Worm (Caenorhabditis elegans) whole organism, L4 larva: Measurements from ENCODE around the gene rpl-25.1.

ENCODE experiments used
- F10B5.3 ChIP-seq: sonication (generic microtip); optimal IDR thresholded peaks from 2 replicates; lab custom pipeline; 2016; ENCODE audit warnings: mild to moderate bottlenecking, missing genetic modification characterization, missing compliant biosample characterization
- F37D6.2 ChIP-seq: sonication (generic microtip); optimal IDR thresholded peaks from 2 replicates; lab custom pipeline; 2016; ENCODE audit warnings: mild to moderate bottlenecking, missing genetic modification characterization, missing compliant biosample characterization
- F44E2.7 ChIP-seq: fragments of 200-800 bp; sonication (Bioruptor generic); IDR thresholded peaks from 2 replicates; pipeline ENCODE4 v2.1.2; 2022; ENCODE audit warnings: missing genetic modification characterization, missing compliant biosample characterization
- R02D3.7 ChIP-seq: fragments of 150-350 bp; sonication (generic microtip); optimal IDR thresholded peaks from 3 replicates; lab custom pipeline; 2014; ENCODE audit warnings: missing biosample characterization, missing genetic modification characterization
- T26A8.4 ChIP-seq: fragments of 200-800 bp; sonication (Bioruptor generic); IDR thresholded peaks from 2 replicates; pipeline ENCODE4 v1.3.6; 2022; ENCODE audit warnings: missing genetic modification characterization, missing compliant biosample characterization
- Y75B8A.6 ChIP-seq: fragments of 200-800 bp; sonication (Bioruptor generic); IDR thresholded peaks from 2 replicates; pipeline ENCODE4 v1.3.6; 2022; ENCODE audit warnings: missing genetic modification reagents, missing genetic modification characterization, missing compliant biosample characterization
- aha-1 ChIP-seq: fragments of 150-350 bp; peaks from one replicate; lab custom pipeline; 2014; ENCODE audit warnings: missing biosample characterization, missing genetic modification characterization
- aly-2 ChIP-seq: sonication (generic microtip); optimal IDR thresholded peaks from 2 replicates; lab custom pipeline; 2018; ENCODE audit warnings: missing biosample characterization, missing genetic modification characterization
- ces-1 ChIP-seq: fragments of 150-350 bp; sonication (generic microtip); optimal IDR thresholded peaks from 4 replicates; lab custom pipeline; 2014; ENCODE audit warnings: missing biosample characterization, missing genetic modification reagents, missing genetic modification characterization
- cey-2 ChIP-seq: sonication (generic microtip); optimal IDR thresholded peaks from 3 replicates; lab custom pipeline; 2017; ENCODE audit warnings: missing genetic modification characterization, mild to moderate bottlenecking, missing compliant biosample characterization, antibody characterized with exemption, borderline replicate concordance; ENCODE audit not compliant: insufficient read depth
- ctbp-1 ChIP-seq: fragments of 200-800 bp; sonication (Bioruptor generic); IDR thresholded peaks from 2 replicates; pipeline ENCODE4 v1.3.6; 2022; ENCODE audit warnings: missing genetic modification reagents, missing genetic modification characterization, missing compliant biosample characterization
- duxl-1 ChIP-seq: sonication (generic microtip); optimal IDR thresholded peaks from 2 replicates; lab custom pipeline; 2016; ENCODE audit warnings: mild to moderate bottlenecking, missing genetic modification characterization, moderate library complexity, missing compliant biosample characterization; ENCODE audit not compliant: poor library complexity
- dve-1 ChIP-seq: sonication (generic microtip); optimal IDR thresholded peaks from 2 replicates; lab custom pipeline; 2017; ENCODE audit warnings: antibody characterized with exemption, mild to moderate bottlenecking, missing genetic modification characterization, missing compliant biosample characterization; ENCODE audit not compliant: insufficient read depth
- egl-43 ChIP-seq: fragments of 200-800 bp; sonication (Bioruptor generic); IDR thresholded peaks from 2 replicates; pipeline ENCODE4 v1.3.6; 2022; ENCODE audit warnings: missing genetic modification reagents, missing genetic modification characterization, missing compliant biosample characterization
- fkh-10 ChIP-seq: fragments of 150-350 bp; optimal IDR thresholded peaks from 2 replicates; lab custom pipeline; 2014; ENCODE audit warnings: missing biosample characterization, missing genetic modification reagents, missing genetic modification characterization
- hlh-11 ChIP-seq: fragments of 200-800 bp; sonication (Bioruptor generic); optimal IDR thresholded peaks from 2 replicates; lab custom pipeline; 2018; ENCODE audit warnings: mild to moderate bottlenecking, missing genetic modification characterization, missing compliant biosample characterization
- hmg-1.1 ChIP-seq: fragments of 200-800 bp; sonication (Bioruptor generic); IDR thresholded peaks from 2 replicates; pipeline ENCODE4 v1.3.6; 2022; ENCODE audit warnings: missing genetic modification reagents, missing genetic modification characterization, missing compliant biosample characterization
- lsy-2 ChIP-seq, 2 experiments: fragments of 150-350 bp in 1 of 2; sonication (generic microtip) in 1 of 2; optimal IDR thresholded peaks; 2 replicates each; lab custom pipeline; 2014 to 2017; ENCODE audit warnings: missing biosample characterization in 2 of 2, missing genetic modification characterization in 2 of 2
- madf-9 ChIP-seq: fragments of 200-800 bp; sonication (Bioruptor generic); conservative IDR thresholded peaks from 2 replicates; pipeline ENCODE4 v1.3.6; 2022; ENCODE audit warnings: missing genetic modification reagents, missing genetic modification characterization, missing compliant biosample characterization
- mep-1 ChIP-seq: fragments of 150-350 bp; sonication (generic microtip); optimal IDR thresholded peaks from 3 replicates; lab custom pipeline; 2014; ENCODE audit warnings: missing biosample characterization, missing genetic modification characterization
- mes-2 ChIP-seq: sonication (generic microtip); optimal IDR thresholded peaks from 2 replicates; lab custom pipeline; 2016; ENCODE audit warnings: missing genotype, mild to moderate bottlenecking, missing genetic modification characterization, missing compliant biosample characterization; ENCODE audit not compliant: poor library complexity, severe bottlenecking
- nhr-11 ChIP-seq: fragments of 150-350 bp; optimal IDR thresholded peaks from 2 replicates; lab custom pipeline; 2014; ENCODE audit warnings: missing biosample characterization, missing genetic modification characterization
- nhr-25 ChIP-seq: sonication (generic microtip); optimal IDR thresholded peaks from 2 replicates; lab custom pipeline; 2017; ENCODE audit warnings: missing genetic modification characterization, mild to moderate bottlenecking, missing compliant biosample characterization, antibody characterized with exemption, moderate library complexity, borderline replicate concordance; ENCODE audit not compliant: insufficient read depth
- nhr-48 ChIP-seq: sonication (generic microtip); optimal IDR thresholded peaks from 2 replicates; lab custom pipeline; 2016; ENCODE audit warnings: mild to moderate bottlenecking, missing genetic modification characterization, missing compliant biosample characterization
- nhr-77 ChIP-seq: fragments of 150-350 bp; optimal IDR thresholded peaks from 2 replicates; lab custom pipeline; 2014; ENCODE audit warnings: missing biosample characterization, missing genetic modification characterization
- php-3 ChIP-seq: fragments of 200-800 bp; sonication (Bioruptor generic); IDR thresholded peaks from 2 replicates; pipeline ENCODE4 v1.3.6; 2022; ENCODE audit warnings: missing genetic modification reagents, missing genetic modification characterization, missing compliant biosample characterization
- rbr-2 ChIP-seq: sonication (generic microtip); optimal IDR thresholded peaks from 2 replicates; lab custom pipeline; 2016; ENCODE audit warnings: missing genotype, missing genetic modification characterization, missing compliant biosample characterization
- saeg-2 ChIP-seq: fragments of 200-800 bp; sonication (Bioruptor generic); IDR thresholded peaks from 2 replicates; pipeline ENCODE4 v1.3.6; 2022; ENCODE audit warnings: missing genetic modification reagents, missing genetic modification characterization, missing compliant biosample characterization
- sdz-12 ChIP-seq: fragments of 200-800 bp; sonication (Bioruptor generic); optimal IDR thresholded peaks from 2 replicates; lab custom pipeline; 2018; ENCODE audit warnings: mild to moderate bottlenecking, missing genetic modification characterization, missing compliant biosample characterization
- unc-62 ChIP-seq, 3 experiments: fragments of 150-350 bp in 1 of 3; sonication (generic microtip); optimal IDR thresholded peaks in 2 of 3; peaks in 1 of 3; 1 replicate in 1 of 3; 2 replicates in 2 of 3; lab custom pipeline; 2014 to 2017; ENCODE audit warnings: missing biosample characterization in 3 of 3, missing genetic modification characterization in 3 of 3, missing genetic modification reagents in 3 of 3, missing genotype in 1 of 3
- zfp-3 ChIP-seq: fragments of 200-800 bp; sonication (Bioruptor generic); conservative IDR thresholded peaks from 2 replicates; pipeline ENCODE4 v1.3.6; 2022; ENCODE audit warnings: missing genetic modification reagents, missing genetic modification characterization, missing compliant biosample characterization
- zip-2 ChIP-seq: fragments of 150-350 bp; optimal IDR thresholded peaks from 2 replicates; lab custom pipeline; 2014; ENCODE audit warnings: missing biosample characterization, missing genetic modification characterization

The rpl-25.1 gene

ce11 chrX:4718114-4718513 lies 3.1 kb downstream of the rpl-25.1 start:
- TF ChIP-seq fkh-10 (GFP tag; lab: Kevin White, UChicago) (peak; percentile 62), hlh-11 (tag; lab: Kevin White, UChicago) (no peak), ctbp-1 (GFP tag; lab: Robert Waterston, UW) (0 out of 2 replicates have a peak, but pooled peaks have one; percentile 34), aha-1 (tag; lab: Kevin White, UChicago) (peak; percentile 77)

DNA sequence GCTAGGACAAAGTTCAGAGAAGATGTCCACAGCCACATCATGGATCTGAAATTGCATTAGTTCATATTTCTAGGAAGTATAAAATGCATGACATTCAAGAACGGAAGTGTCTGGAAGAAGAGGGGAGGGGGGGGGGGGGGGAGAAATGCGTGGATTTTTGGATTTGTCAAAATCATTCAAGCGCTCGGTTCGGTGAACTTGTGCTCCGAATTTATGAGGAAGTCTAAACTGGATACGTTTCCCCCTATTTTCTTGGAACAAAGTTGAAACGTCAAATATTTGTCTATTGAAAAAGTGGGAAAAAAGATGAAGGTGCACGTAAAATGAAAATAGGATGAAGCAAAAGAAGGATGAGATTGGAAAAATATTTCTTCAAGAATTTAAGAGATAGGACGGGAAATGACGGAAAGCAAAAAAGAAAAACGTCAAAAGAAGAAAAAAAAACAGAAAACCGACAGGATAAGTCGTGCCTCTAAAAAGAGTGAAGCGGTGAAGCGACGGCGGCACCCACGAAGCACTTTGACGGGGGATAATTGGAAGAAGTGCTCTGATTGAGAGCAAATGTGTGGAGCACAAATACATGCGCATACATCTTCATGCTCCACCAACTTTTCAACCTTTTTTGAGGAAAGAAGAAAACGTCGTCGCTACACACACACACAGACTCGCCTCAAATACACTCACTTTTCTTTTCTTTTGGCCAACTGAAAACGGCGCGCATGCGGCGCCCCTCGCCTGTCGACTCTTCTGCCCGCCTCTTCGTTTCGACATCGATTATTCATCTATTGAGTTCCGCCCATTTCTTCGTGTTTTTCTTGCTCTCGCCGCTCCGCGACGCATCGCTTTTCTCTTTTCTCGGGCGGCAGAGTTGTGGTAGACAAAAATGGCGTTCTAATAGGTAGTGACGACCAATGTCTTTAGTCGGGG lies 5.9 kb downstream of the rpl-25.1 start, which contains the start of gene F55D10.4:
Gene F55D10.4, minus strand, starts transcription at position 51 of the 927 bp plus-strand sequence.
- no peak for TF ChIP-seq php-3
- TF ChIP-seq F10B5.3 (tag; lab: Kevin White, UChicago) = no peak
- TF ChIP-seq saeg-2 (GFP tag; lab: Robert Waterston, UW) = no peak
- TF ChIP-seq lsy-2 (tag; optimal IDR thresholded peaks at IDR 0.05; lab: Kevin White, UChicago) = peak in 1 of 2 experiments; percentile 10
- TF ChIP-seq ctbp-1 (GFP tag; lab: Robert Waterston, UW) = 0 out of 2 replicates have a peak, but pooled peaks have one; percentile 40
- TF ChIP-seq dve-1 (tag; lab: Kevin White, UChicago) = no peak
- TF ChIP-seq ces-1 (GFP tag; lab: Kevin White, UChicago) = peak; percentile 58
- no peak for TF ChIP-seq cey-2 (tag; lab: Kevin White, UChicago)
- TF ChIP-seq F37D6.2 (tag; lab: Kevin White, UChicago) = peak; percentile 3
- TF ChIP-seq aly-2 (tag; lab: Kevin White, UChicago) = no peak
- TF ChIP-seq F44E2.7 = no peak
- peak; percentile 28 for TF ChIP-seq rbr-2
- TF ChIP-seq sdz-12 (GFP tag; lab: Kevin White, UChicago) = no peak
- TF ChIP-seq unc-62 (GFP tag; optimal IDR thresholded peaks at IDR 0.05 in 1 of 2; lab: Kevin White, UChicago) = peak in 1 of 2 experiments; percentile 12
- TF ChIP-seq unc-62 (tag; optimal IDR thresholded peaks at IDR 0.05; lab: Kevin White, UChicago) = no peak
- no peak for TF ChIP-seq R02D3.7
- 0 out of 2 replicates have a peak, but pooled peaks have one; percentile 35 for TF ChIP-seq hmg-1.1 (GFP tag; lab: Robert Waterston, UW)
- TF ChIP-seq egl-43 (GFP tag; lab: Robert Waterston, UW) = peak; percentile 70; the same call in 1 of the 2 replicates
- no peak for TF ChIP-seq nhr-77 (tag; lab: Kevin White, UChicago)
- TF ChIP-seq madf-9 (GFP tag; lab: Robert Waterston, UW) = no peak
- no peak for TF ChIP-seq nhr-48 (tag; lab: Kevin White, UChicago)
- TF ChIP-seq zfp-3 (GFP tag; lab: Robert Waterston, UW) = no peak
- peak; percentile 75 for TF ChIP-seq aha-1 (tag; lab: Kevin White, UChicago)

DNA sequence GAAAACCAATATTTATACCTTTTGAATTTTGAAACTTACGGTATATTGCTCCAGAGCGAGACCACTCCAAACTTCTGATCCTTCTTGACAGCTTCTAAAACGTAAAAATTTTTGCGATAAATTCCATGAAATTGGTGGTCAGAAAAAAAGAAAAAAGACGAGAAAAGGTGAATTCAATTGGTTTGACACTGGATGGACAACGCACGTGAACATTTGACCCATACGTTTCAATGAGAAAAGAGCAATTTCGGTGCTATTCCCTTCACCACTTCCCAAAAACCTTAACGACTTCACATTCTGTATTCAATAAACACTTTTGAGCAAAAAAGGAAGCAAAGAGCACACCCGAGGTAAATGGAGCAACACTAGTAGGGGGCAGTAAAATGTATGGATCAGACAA lies 12.4 kb downstream of the rpl-25.1 start, which contains the start of gene acc-3:
Gene acc-3, minus strand, starts transcription at position 101 of the 400 bp plus-strand sequence.
- TF ChIP-seq mep-1 (tag; lab: Kevin White, UChicago) (no peak), T26A8.4 (GFP tag; lab: Robert Waterston, UW) (no peak), duxl-1 (no peak), lsy-2 (tag; optimal IDR thresholded peaks at IDR 0.05; lab: Kevin White, UChicago) (no peak), nhr-25 (tag; lab: Kevin White, UChicago) (no peak), php-3 (no peak), Y75B8A.6 (GFP tag; lab: Robert Waterston, UW) (no peak), zip-2 (no peak), F10B5.3 (tag; lab: Kevin White, UChicago) (no peak), mes-2 (tag; lab: Kevin White, UChicago) (no peak), nhr-11 (tag; lab: Kevin White, UChicago) (no peak)
